Fruit fly (Drosophila melanogaster) whole organism, embryonic: Measurements from ENCODE around the gene CG10063.

ENCODE experiments used
- CG17328 ChIP-seq: fragments of 200-800 bp; sonication (Bioruptor generic); IDR thresholded peaks from 2 replicates; pipeline ENCODE4 v1.3.6; 2022; ENCODE audit warnings: missing biosample characterization, missing genetic modification characterization
- CG3726 ChIP-seq: fragments of 200-800 bp; sonication (Bioruptor generic); IDR thresholded peaks from 3 replicates; pipeline ENCODE4, ENCODE4 v1.3.6; 2022; ENCODE audit warnings: missing biosample characterization, missing genetic modification characterization
- MBD-R2 ChIP-seq: fragments of 200-800 bp; sonication (Bioruptor generic); IDR thresholded peaks from 2 replicates; pipeline ENCODE4 v1.3.6; 2022; ENCODE audit warnings: missing biosample characterization, missing genetic modification characterization
- gem ChIP-seq: fragments of 200-800 bp; sonication (Bioruptor generic); optimal IDR thresholded peaks from 2 replicates; lab custom pipeline; 2019; ENCODE audit warnings: missing biosample characterization, mild to moderate bottlenecking, missing genetic modification characterization, moderate library complexity
- gsb-n ChIP-seq: fragments of 200-800 bp; sonication (Bioruptor generic); optimal IDR thresholded peaks from 3 replicates; lab custom pipeline; 2018; ENCODE audit warnings: missing biosample characterization, mild to moderate bottlenecking, missing genetic modification characterization
- inv ChIP-seq: fragments of 200-800 bp; sonication (Bioruptor generic); IDR thresholded peaks from 2 replicates; pipeline ENCODE4 v1.3.6; 2022; ENCODE audit warnings: missing biosample characterization, missing genetic modification characterization; ENCODE audit not compliant: partially characterized antibody
- wek ChIP-seq: fragments of 200-800 bp; sonication (Bioruptor generic); optimal IDR thresholded peaks from 3 replicates; lab custom pipeline; 2018; ENCODE audit warnings: missing biosample characterization, mild to moderate bottlenecking, missing genetic modification characterization, moderate library complexity

- TF ChIP-seq inv (no peak), gsb-n (tag; lab: Kevin White, UChicago) (no peak), CG17328 (GFP tag; lab: Robert Waterston, UW) (no peak), wek (GFP tag; lab: Kevin White, UChicago) (no peak), MBD-R2 (GFP tag; lab: Robert Waterston, UW) (no peak), CG3726 (no peak), gem (tag; lab: Kevin White, UChicago) (peak; percentile 17)
These were observed 30.9 kb upstream of the CG10063 start for dm6 chr3L:7003132-7003531.
